Worm (Caenorhabditis elegans) whole organism, L4/young adult: Measurements from ENCODE around the gene acr-8.

ENCODE experiments used
- W03F9.2 ChIP-seq: fragments of 150-350 bp; optimal IDR thresholded peaks from 2 replicates; lab custom pipeline; 2014; ENCODE audit warnings: missing biosample characterization, missing genetic modification characterization
- dao-5 ChIP-seq: sonication (generic microtip); optimal IDR thresholded peaks from 2 replicates; lab custom pipeline; 2016; ENCODE audit warnings: missing genotype, missing genetic modification characterization, moderate library complexity, missing compliant biosample characterization
- him-1 ChIP-seq: sonication (generic microtip); optimal IDR thresholded peaks from 2 replicates; lab custom pipeline; 2016; ENCODE audit warnings: missing genotype, missing genetic modification reagents, missing genetic modification characterization, missing compliant biosample characterization

acr-8 gene

ce11 chrX:10396509-10397292, 15.8 kb upstream of the acr-8 start, which contains the start of gene pkn-1:
Gene pkn-1, plus strand, starts transcription at chrX:10397242.
- TF ChIP-seq him-1 (tag; lab: Kevin White, UChicago) (no peak), W03F9.2 (tag; lab: Kevin White, UChicago) (no peak), dao-5 (tag; lab: Kevin White, UChicago) (no peak)

- TF ChIP-seq W03F9.2 (tag; lab: Kevin White, UChicago) (no peak), him-1 (tag; lab: Kevin White, UChicago) (no peak), dao-5 (tag; lab: Kevin White, UChicago) (no peak)
Observed at ce11 chrX:10401118-10401517, 11.4 kb upstream of the acr-8 start.

ce11 chrX:10404051-10404450, 8.5 kb upstream of the acr-8 start:
- no peak for TF ChIP-seq dao-5 (tag; lab: Kevin White, UChicago)
- TF ChIP-seq W03F9.2 (tag; lab: Kevin White, UChicago): no peak
- no peak for TF ChIP-seq him-1 (tag; lab: Kevin White, UChicago)

ce11 chrX:10406203-10406602, 6.3 kb upstream of the acr-8 start, which contains the start of gene gur-3:
Gene gur-3, minus strand, starts transcription at chrX:10406303.
- TF ChIP-seq him-1 (tag; lab: Kevin White, UChicago): no peak
- TF ChIP-seq W03F9.2 (tag; lab: Kevin White, UChicago): no peak
- TF ChIP-seq dao-5 (tag; lab: Kevin White, UChicago): no peak

ce11 chrX:10406850-10407249, 5.7 kb upstream of the acr-8 start, which contains the start of gene ZC504.1:
Gene ZC504.1, plus strand, starts transcription at chrX:10407150.
- TF ChIP-seq W03F9.2 (tag; lab: Kevin White, UChicago) (no peak), him-1 (tag; lab: Kevin White, UChicago) (no peak), dao-5 (tag; lab: Kevin White, UChicago) (no peak)

ce11 chrX:10410539-10410938, 2.0 kb upstream of the acr-8 start:
- TF ChIP-seq dao-5 (tag; lab: Kevin White, UChicago) (no peak), him-1 (tag; lab: Kevin White, UChicago) (no peak), W03F9.2 (tag; lab: Kevin White, UChicago) (no peak)

ce11 chrX:10419743-10420142, 7.2 kb downstream of the acr-8 start, which contains the start of gene cdk-11.2:
Gene cdk-11.2, minus strand, starts transcription at chrX:10419765.
- TF ChIP-seq W03F9.2 (tag; lab: Kevin White, UChicago) (no peak), him-1 (tag; lab: Kevin White, UChicago) (no peak), dao-5 (tag; lab: Kevin White, UChicago) (no peak)

- TF ChIP-seq W03F9.2 (tag; lab: Kevin White, UChicago): no peak
- TF ChIP-seq dao-5 (tag; lab: Kevin White, UChicago): no peak
- no peak for TF ChIP-seq him-1 (tag; lab: Kevin White, UChicago)
Observed at ce11 chrX:10422714-10423113, 10.2 kb downstream of the acr-8 start.

- TF ChIP-seq dao-5 (tag; lab: Kevin White, UChicago): no peak
- no peak for TF ChIP-seq him-1 (tag; lab: Kevin White, UChicago)
- TF ChIP-seq W03F9.2 (tag; lab: Kevin White, UChicago): no peak
Observed at ce11 chrX:10424744-10425143, 12.2 kb downstream of the acr-8 start.

- no peak for TF ChIP-seq dao-5 (tag; lab: Kevin White, UChicago)
- no peak for TF ChIP-seq W03F9.2 (tag; lab: Kevin White, UChicago)
- TF ChIP-seq him-1 (tag; lab: Kevin White, UChicago): no peak
Observed at ce11 chrX:10428109-10428508, 15.6 kb downstream of the acr-8 start.

ce11 chrX:10428557-10428956, 16.0 kb downstream of the acr-8 start, which contains the start of gene mig-15:
Gene mig-15, minus strand, starts transcription at chrX:10428657.
- no peak for TF ChIP-seq W03F9.2 (tag; lab: Kevin White, UChicago)
- no peak for TF ChIP-seq dao-5 (tag; lab: Kevin White, UChicago)
- no peak for TF ChIP-seq him-1 (tag; lab: Kevin White, UChicago)

- TF ChIP-seq dao-5 (tag; lab: Kevin White, UChicago) (no peak), him-1 (tag; lab: Kevin White, UChicago) (no peak), W03F9.2 (tag; lab: Kevin White, UChicago) (no peak)
Observed at ce11 chrX:10429203-10429602, 16.7 kb downstream of the acr-8 start.

- no peak for TF ChIP-seq dao-5 (tag; lab: Kevin White, UChicago)
- no peak for TF ChIP-seq him-1 (tag; lab: Kevin White, UChicago)
- TF ChIP-seq W03F9.2 (tag; lab: Kevin White, UChicago): no peak
Observed at ce11 chrX:10430866-10431265, 18.3 kb downstream of the acr-8 start.
